Fruit fly (Drosophila melanogaster) whole organism, embryonic: Measurements from ENCODE around the gene CG14194.

ENCODE experiments used
- Asciz ChIP-seq: fragments of 200-800 bp; sonication (Bioruptor generic); optimal IDR thresholded peaks from 2 replicates; lab custom pipeline; 2017; ENCODE audit warnings: missing biosample characterization, mild to moderate bottlenecking, missing genetic modification characterization, missing genetic modification reagents
- Awh ChIP-seq: fragments of 200-800 bp; sonication (Bioruptor generic); IDR thresholded peaks from 2 replicates; pipeline ENCODE4, ENCODE4 v1.3.6; 2022; ENCODE audit warnings: missing biosample characterization, missing genetic modification characterization
- Bdp1 ChIP-seq: fragments of 200-800 bp; sonication (Bioruptor generic); optimal IDR thresholded peaks from 3 replicates; lab custom pipeline; 2016; ENCODE audit warnings: missing biosample characterization, missing genetic modification characterization
- CG10565 ChIP-seq: fragments of 200-800 bp; sonication (Bioruptor generic); optimal IDR thresholded peaks from 3 replicates; lab custom pipeline; 2016; ENCODE audit warnings: missing biosample characterization, mild to moderate bottlenecking, missing genetic modification characterization
- CG12104 ChIP-seq: fragments of 200-800 bp; sonication (Bioruptor generic); optimal IDR thresholded peaks from 3 replicates; lab custom pipeline; 2016; ENCODE audit warnings: missing biosample characterization, missing genetic modification characterization
- CG12236 ChIP-seq: fragments of 200-800 bp; sonication (Bioruptor generic); optimal IDR thresholded peaks from 2 replicates; lab custom pipeline; 2016; ENCODE audit warnings: missing biosample characterization, missing genetic modification characterization
- CG12942 ChIP-seq: fragments of 200-800 bp; sonication (Bioruptor generic); optimal IDR thresholded peaks from 3 replicates; lab custom pipeline; 2016; ENCODE audit warnings: missing biosample characterization, missing genetic modification characterization
- CG13894 ChIP-seq: fragments of 200-800 bp; sonication (Bioruptor generic); optimal IDR thresholded peaks from 3 replicates; lab custom pipeline; 2018; ENCODE audit warnings: missing biosample characterization, mild to moderate bottlenecking, missing genetic modification characterization, moderate library complexity
- CG17359 ChIP-seq: fragments of 200-800 bp; sonication (Bioruptor generic); optimal IDR thresholded peaks from 3 replicates; lab custom pipeline; 2018; ENCODE audit warnings: missing biosample characterization, mild to moderate bottlenecking, missing genetic modification characterization, moderate library complexity
- CG18011 ChIP-seq: fragments of 200-800 bp; sonication (Bioruptor generic); optimal IDR thresholded peaks from 2 replicates; lab custom pipeline; 2017; ENCODE audit warnings: missing biosample characterization, missing genetic modification characterization, mild to moderate bottlenecking, moderate library complexity, missing genotype
- CG2116 ChIP-seq: fragments of 200-800 bp; sonication (Bioruptor generic); optimal IDR thresholded peaks from 3 replicates; lab custom pipeline; 2018; ENCODE audit warnings: missing biosample characterization, mild to moderate bottlenecking, missing genetic modification characterization
- CG31365 ChIP-seq: fragments of 200-800 bp; sonication (Bioruptor generic); optimal IDR thresholded peaks from 2 replicates; lab custom pipeline; 2018; ENCODE audit warnings: missing biosample characterization, mild to moderate bottlenecking, missing genetic modification characterization
- CG34376 ChIP-seq: fragments of 200-800 bp; sonication (Bioruptor generic); optimal IDR thresholded peaks from 2 replicates; lab custom pipeline; 2018; ENCODE audit warnings: missing biosample characterization, mild to moderate bottlenecking, missing genetic modification characterization
- CG43689 ChIP-seq: fragments of 200-800 bp; sonication (Bioruptor generic); IDR thresholded peaks from 2 replicates; pipeline ENCODE4 v1.3.6; 2022; ENCODE audit warnings: missing biosample characterization, missing genetic modification characterization
- CG4424 ChIP-seq: fragments of 200-800 bp; sonication (Bioruptor generic); optimal IDR thresholded peaks from 3 replicates; lab custom pipeline; 2016; ENCODE audit warnings: missing biosample characterization, missing genetic modification characterization
- CG4730 ChIP-seq: fragments of 200-800 bp; sonication (Bioruptor generic); IDR thresholded peaks from 2 replicates; pipeline ENCODE4 v1.3.6; 2022; ENCODE audit warnings: missing biosample characterization, missing genetic modification characterization
- CG6689 ChIP-seq: fragments of 200-800 bp; sonication (Bioruptor generic); IDR thresholded peaks from 2 replicates; pipeline ENCODE4 v1.3.6; 2022; ENCODE audit warnings: missing biosample characterization, missing genetic modification characterization
- CG7786 ChIP-seq: fragments of 200-800 bp; sonication (Bioruptor generic); optimal IDR thresholded peaks from 2 replicates; lab custom pipeline; 2016; ENCODE audit warnings: missing biosample characterization, missing genetic modification characterization
- CG8089 ChIP-seq: fragments of 200-800 bp; sonication (Bioruptor generic); optimal IDR thresholded peaks from 3 replicates; lab custom pipeline; 2016; ENCODE audit warnings: missing biosample characterization, missing genetic modification characterization
- CG9609 ChIP-seq: fragments of 200-800 bp; sonication (Bioruptor generic); optimal IDR thresholded peaks from 3 replicates; lab custom pipeline; 2016; ENCODE audit warnings: missing biosample characterization, missing genetic modification characterization
- CG9797 ChIP-seq: fragments of 200-800 bp; sonication (Bioruptor generic); optimal IDR thresholded peaks from 3 replicates; lab custom pipeline; 2018; ENCODE audit warnings: missing biosample characterization, mild to moderate bottlenecking, missing genetic modification characterization
- Dip3 ChIP-seq: fragments of 200-800 bp; sonication (Bioruptor generic); optimal IDR thresholded peaks from 3 replicates; lab custom pipeline; 2016; ENCODE audit warnings: missing biosample characterization, missing genetic modification characterization
- Doc3 ChIP-seq: fragments of 200-800 bp; sonication (Bioruptor generic); IDR thresholded peaks from 3 replicates; pipeline ENCODE4 v1.3.6; 2022; ENCODE audit warnings: missing biosample characterization, missing genetic modification characterization; ENCODE audit not compliant: partially characterized antibody
- Elba2 ChIP-seq: fragments of 200-800 bp; sonication (Bioruptor generic); optimal IDR thresholded peaks from 3 replicates; lab custom pipeline; 2016; ENCODE audit warnings: missing biosample characterization, missing genetic modification characterization
- Ets65A ChIP-seq: fragments of 200-800 bp; sonication (Bioruptor generic); peaks from one replicate; lab custom pipeline; 2016; ENCODE audit warnings: missing biosample characterization, missing genetic modification characterization
- Gsc ChIP-seq: fragments of 200-800 bp; sonication (Bioruptor generic); IDR thresholded peaks from 2 replicates; pipeline ENCODE4 v1.3.6; 2022; ENCODE audit warnings: missing biosample characterization, missing genetic modification characterization
- Hmr ChIP-seq: fragments of 200-800 bp; sonication (Bioruptor generic); optimal IDR thresholded peaks from 3 replicates; lab custom pipeline; 2017; ENCODE audit warnings: mild to moderate bottlenecking, missing biosample characterization, missing genetic modification reagents, missing genetic modification characterization
- Hmx ChIP-seq: fragments of 200-800 bp; sonication (Bioruptor generic); optimal IDR thresholded peaks from 2 replicates; lab custom pipeline; 2016; ENCODE audit warnings: missing biosample characterization, missing genetic modification characterization
- Mes4 ChIP-seq: fragments of 200-800 bp; sonication (Bioruptor generic); optimal IDR thresholded peaks from 2 replicates; lab custom pipeline; 2016; ENCODE audit warnings: missing biosample characterization, missing genetic modification characterization
- Myb ChIP-seq: fragments of 200-800 bp; sonication (Bioruptor generic); optimal IDR thresholded peaks from 2 replicates; lab custom pipeline; 2016; ENCODE audit warnings: missing biosample characterization, missing genetic modification characterization
- Poxn ChIP-seq: fragments of 200-800 bp; sonication (Bioruptor generic); IDR thresholded peaks from 2 replicates; pipeline ENCODE4 v1.3.6; 2022; ENCODE audit warnings: missing biosample characterization, missing genetic modification characterization
- Sox100B ChIP-seq: fragments of 200-800 bp; sonication (Bioruptor generic); optimal IDR thresholded peaks from 3 replicates; lab custom pipeline; 2018; ENCODE audit warnings: missing biosample characterization, mild to moderate bottlenecking, missing genetic modification characterization
- Ssrp ChIP-seq: fragments of 200-800 bp; sonication (Bioruptor generic); optimal IDR thresholded peaks from 2 replicates; lab custom pipeline; 2018; ENCODE audit warnings: missing biosample characterization, mild to moderate bottlenecking, missing genetic modification characterization, moderate library complexity
- Vsx1 ChIP-seq: fragments of 200-800 bp; sonication (Bioruptor generic); optimal IDR thresholded peaks from 2 replicates; lab custom pipeline; 2017; ENCODE audit warnings: missing biosample characterization, mild to moderate bottlenecking, missing genetic modification characterization, missing genetic modification reagents
- ase ChIP-seq: fragments of 200-800 bp; sonication (Bioruptor generic); IDR thresholded peaks from 3 replicates; pipeline ENCODE4 v1.3.6; 2022; ENCODE audit warnings: missing biosample characterization, missing genetic modification characterization
- chn ChIP-seq: fragments of 200-800 bp; sonication (Bioruptor generic); optimal IDR thresholded peaks from 2 replicates; lab custom pipeline; 2016; ENCODE audit warnings: missing biosample characterization, missing genetic modification characterization
- crp ChIP-seq, 2 experiments: fragments of 200-800 bp; sonication (Bioruptor generic); optimal IDR thresholded peaks; 2 replicates in 1 of 2; 3 replicates in 1 of 2; lab custom pipeline; 2017; ENCODE audit warnings: missing biosample characterization in 2 of 2, missing genetic modification characterization in 2 of 2, mild to moderate bottlenecking in 1 of 2, moderate library complexity in 1 of 2
- dati ChIP-seq: fragments of 200-800 bp; sonication (Bioruptor generic); IDR thresholded peaks from 2 replicates; pipeline ENCODE4 v1.3.6; 2022; ENCODE audit warnings: missing biosample characterization, missing genetic modification characterization
- exex ChIP-seq: fragments of 200-800 bp; sonication (Bioruptor generic); optimal IDR thresholded peaks from 4 replicates; lab custom pipeline; 2018; ENCODE audit warnings: missing biosample characterization, mild to moderate bottlenecking, missing genetic modification characterization, moderate library complexity
- eyg ChIP-seq: fragments of 200-800 bp; sonication (Bioruptor generic); optimal IDR thresholded peaks from 3 replicates; lab custom pipeline; 2016; ENCODE audit warnings: missing biosample characterization, missing genetic modification characterization
- fd3F ChIP-seq: fragments of 200-800 bp; sonication (Bioruptor generic); optimal IDR thresholded peaks from 2 replicates; lab custom pipeline; 2018; ENCODE audit warnings: missing biosample characterization, mild to moderate bottlenecking, missing genetic modification characterization, moderate library complexity
- gcm ChIP-seq: fragments of 200-800 bp; sonication (Bioruptor generic); optimal IDR thresholded peaks from 2 replicates; lab custom pipeline; 2019; ENCODE audit warnings: missing biosample characterization, mild to moderate bottlenecking, missing genetic modification characterization, moderate library complexity
- gsb-n ChIP-seq: fragments of 200-800 bp; sonication (Bioruptor generic); optimal IDR thresholded peaks from 3 replicates; lab custom pipeline; 2018; ENCODE audit warnings: missing biosample characterization, mild to moderate bottlenecking, missing genetic modification characterization
- jumu ChIP-seq: fragments of 200-800 bp; sonication (Bioruptor generic); optimal IDR thresholded peaks from 3 replicates; lab custom pipeline; 2016; ENCODE audit warnings: missing biosample characterization, missing genetic modification characterization
- luna ChIP-seq: fragments of 200-800 bp; sonication (Bioruptor generic); optimal IDR thresholded peaks from 2 replicates; lab custom pipeline; 2016; ENCODE audit warnings: missing biosample characterization, missing genetic modification characterization
- nau ChIP-seq: fragments of 200-800 bp; sonication (Bioruptor generic); optimal IDR thresholded peaks from 3 replicates; lab custom pipeline; 2017; ENCODE audit warnings: missing biosample characterization, mild to moderate bottlenecking, missing genetic modification characterization, missing genetic modification reagents
- ro ChIP-seq: fragments of 200-800 bp; sonication (Bioruptor generic); IDR thresholded peaks from 2 replicates; pipeline ENCODE4 v1.3.6; 2022; ENCODE audit warnings: missing biosample characterization, missing genetic modification characterization
- scrt ChIP-seq: fragments of 200-800 bp; sonication (Bioruptor generic); optimal IDR thresholded peaks from 2 replicates; lab custom pipeline; 2018; ENCODE audit warnings: missing biosample characterization, mild to moderate bottlenecking, missing genetic modification characterization, moderate library complexity
- tgo ChIP-seq: fragments of 200-800 bp; sonication (Bioruptor generic); IDR thresholded peaks from 3 replicates; pipeline ENCODE4 v1.3.6; 2022; ENCODE audit warnings: missing biosample characterization, missing genetic modification characterization
- vfl ChIP-seq: fragments of 200-800 bp; sonication (Bioruptor generic); optimal IDR thresholded peaks from 2 replicates; lab custom pipeline; 2016; ENCODE audit warnings: missing biosample characterization, missing genetic modification characterization
- wor ChIP-seq: fragments of 200-800 bp; sonication (Bioruptor generic); IDR thresholded peaks from 2 replicates; pipeline ENCODE4 v1.3.6; 2022; ENCODE audit warnings: missing biosample characterization, missing genetic modification characterization
- yki ChIP-seq: fragments of >200 bp; optimal IDR thresholded peaks from 3 replicates; lab custom pipeline; 2018

CG14194 gene

DNA sequence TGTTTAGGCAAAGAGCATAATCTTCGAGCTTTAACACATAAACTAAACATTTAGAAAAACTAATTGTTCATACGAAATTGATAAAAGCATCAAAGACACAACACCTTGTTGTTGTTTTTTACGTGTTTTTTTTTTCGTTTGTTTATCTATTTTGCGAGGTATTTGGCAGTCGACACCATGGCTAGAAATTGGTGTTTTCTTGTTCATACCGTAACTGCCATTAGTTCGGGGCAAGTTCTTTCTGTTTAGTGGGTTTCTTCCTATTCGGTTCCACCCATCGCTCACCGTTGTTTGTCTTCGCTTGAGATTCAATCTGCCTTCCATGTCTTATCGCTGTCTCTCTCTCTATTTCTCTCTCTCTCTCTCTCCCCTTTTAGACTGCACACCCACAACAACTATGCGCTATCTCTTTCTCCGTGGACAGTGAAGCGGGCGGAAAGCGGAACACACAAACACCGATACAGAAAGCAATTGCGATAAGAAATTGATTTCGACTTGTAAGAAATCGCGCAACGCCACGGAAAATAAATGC lies 46.9 kb upstream of the CG14194 start (continued):
- TF ChIP-seq tgo (GFP tag; lab: Robert Waterston, UW) (no peak), gcm (GFP tag; lab: Kevin White, UChicago) (no peak), Hmx (no peak), CG12236 (no peak), Sox100B (GFP tag; lab: Kevin White, UChicago) (no peak), ro (GFP tag; lab: Robert Waterston, UW) (no peak), wor (GFP tag; lab: Robert Waterston, UW) (no peak), Dip3 (GFP tag; lab: Kevin White, UChicago) (peak; percentile 22), vfl (GFP tag; lab: Kevin White, UChicago) (no peak), crp (GFP tag; optimal IDR thresholded peaks at IDR 0.05; lab: Kevin White, UChicago) (no peak), chn (GFP tag; lab: Kevin White, UChicago) (no peak), gsb-n (tag; lab: Kevin White, UChicago) (no peak), scrt (no peak), exex (peak; percentile 56), Asciz (GFP tag; lab: Kevin White, UChicago) (no peak), CG8089 (GFP tag; lab: Kevin White, UChicago) (no peak), CG6689 (GFP tag; lab: Robert Waterston, UW) (no peak), Elba2 (GFP tag; lab: Kevin White, UChicago) (no peak), CG34376 (GFP tag; lab: Kevin White, UChicago) (no peak), Mes4 (no peak), Bdp1 (GFP tag; lab: Kevin White, UChicago) (no peak), Hmr (GFP tag; lab: Kevin White, UChicago) (peak; percentile 6), CG31365 (no peak), Vsx1 (GFP tag; lab: Kevin White, UChicago) (no peak), CG10565 (GFP tag; lab: Kevin White, UChicago) (no peak), fd3F (GFP tag; lab: Kevin White, UChicago) (no peak), CG18011 (GFP tag; lab: Kevin White, UChicago) (no peak), CG2116 (GFP tag; lab: Kevin White, UChicago) (no peak), ase (no peak), CG17359 (tag; lab: Kevin White, UChicago) (no peak), jumu (GFP tag; lab: Kevin White, UChicago) (no peak), Gsc (GFP tag; lab: Robert Waterston, UW) (no peak), luna (no peak), eyg (GFP tag; lab: Kevin White, UChicago) (no peak), CG4424 (GFP tag; lab: Kevin White, UChicago) (peak; percentile 11), CG12104 (GFP tag; lab: Kevin White, UChicago) (no peak), CG13894 (tag; lab: Kevin White, UChicago) (no peak), dati (GFP tag; lab: Robert Waterston, UW) (no peak), Awh (GFP tag; lab: Robert Waterston, UW) (no peak), CG9609 (GFP tag; lab: Kevin White, UChicago) (peak; percentile 8), Doc3 (GFP tag; lab: Robert Waterston, UW) (no peak), CG9797 (no peak), CG43689 (GFP tag; lab: Robert Waterston, UW) (no peak), Poxn (no peak), Ets65A (GFP tag; lab: Kevin White, UChicago) (peak; percentile 97), CG4730 (GFP tag; lab: Robert Waterston, UW) (no peak), Myb (GFP tag; lab: Kevin White, UChicago) (peak; percentile 22), CG12942 (GFP tag; lab: Kevin White, UChicago) (no peak), Ssrp (tag; lab: Kevin White, UChicago) (peak; percentile 17), CG7786 (GFP tag; lab: Kevin White, UChicago) (peak; percentile 15), yki (lab: Kevin White, UChicago) (no peak), nau (GFP tag; lab: Kevin White, UChicago) (no peak)
